Fruit fly (Drosophila melanogaster): ENCODE measurements around the gene CG9593.
A peak's percentile ranks its signal among the peaks of the same experiment; 100 is the strongest.

CG9593 gene

DNA sequence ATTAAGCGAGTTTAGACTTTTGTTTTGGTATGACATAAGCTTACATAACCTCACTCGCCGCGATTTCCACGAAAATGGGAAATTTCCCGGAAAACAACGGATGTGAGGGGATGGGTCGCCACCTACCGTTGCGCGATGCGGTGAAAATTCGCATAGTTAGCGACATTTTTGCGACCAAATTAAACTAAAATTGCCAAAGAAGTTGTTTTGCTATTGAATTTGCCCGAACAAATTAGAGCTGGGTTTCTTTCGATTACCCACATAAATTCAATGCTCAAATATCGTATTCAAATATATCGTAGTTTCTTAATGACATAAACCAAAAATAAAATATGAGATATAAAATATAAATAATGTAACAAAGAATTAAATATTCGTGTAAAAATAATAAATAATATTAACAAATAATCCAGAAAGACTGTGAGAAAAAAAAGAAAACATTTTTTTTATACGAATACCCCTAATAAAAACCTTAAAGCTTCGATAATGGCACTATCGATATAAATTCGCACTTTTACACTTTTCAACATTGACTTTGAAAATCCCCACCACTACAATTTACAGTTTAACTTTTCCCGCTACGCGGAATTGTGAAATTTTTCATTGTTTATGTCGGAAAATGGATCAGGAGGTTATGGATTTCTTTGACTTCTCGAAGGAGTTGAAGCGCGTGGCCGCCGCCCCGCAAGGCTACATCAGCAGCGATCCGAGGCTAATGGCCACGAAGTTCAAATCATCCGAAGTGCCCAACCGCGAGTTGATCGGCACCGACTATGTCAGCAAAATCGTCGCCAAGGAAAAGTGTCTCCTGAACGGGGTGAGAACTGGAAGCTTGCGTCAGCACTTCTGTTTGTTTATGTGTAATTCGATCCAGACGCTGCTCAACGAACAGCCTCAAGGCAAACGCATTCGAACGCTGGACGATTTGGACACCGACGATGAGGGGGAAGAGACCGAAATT, 35.1 kb downstream of the CG9593 start, which contains the start of the genes ND-23 and spn-E (continued):
- TF ChIP-seq CG11456 (GFP tag; IDR thresholded peaks at IDR 0.05): no peak
- TF ChIP-seq CG43689 (GFP tag; IDR thresholded peaks at IDR 0.05): no peak
- no peak for TF ChIP-seq gro (GFP tag; optimal IDR thresholded peaks at IDR 0.05)
- peak; percentile 33 for TF ChIP-seq sens (GFP tag)
- TF ChIP-seq CG8924 (tag; optimal IDR thresholded peaks at IDR 0.05): peak; percentile 54
- peak; percentile 87 for TF ChIP-seq CG13287 (GFP tag; IDR thresholded peaks at IDR 0.05; ENCODE audit: partially characterized antibody)
- TF ChIP-seq kah (GFP tag; optimal IDR thresholded peaks at IDR 0.05): no peak
- TF ChIP-seq pb (GFP tag; optimal IDR thresholded peaks at IDR 0.05): no peak
- TF ChIP-seq NK7.1 (GFP tag; optimal IDR thresholded peaks at IDR 0.05): no peak
- TF ChIP-seq CG2712 (tag; optimal IDR thresholded peaks at IDR 0.05): peak; percentile 83
- peak; percentile 76 for TF ChIP-seq CG2116 (GFP tag; optimal IDR thresholded peaks at IDR 0.05)
- no peak for TF ChIP-seq ATbp (GFP tag; optimal IDR thresholded peaks at IDR 0.05)
- TF ChIP-seq CG17328 (GFP tag; IDR thresholded peaks at IDR 0.05): peak; percentile 51; the same call in 1 of the 2 replicates
- peak; percentile 61 for TF ChIP-seq Ptx1 (GFP tag; IDR thresholded peaks at IDR 0.05)
- no peak for TF ChIP-seq esg (GFP tag; conservative IDR thresholded peaks at IDR 0.05)
- TF ChIP-seq Elba2 (GFP tag; optimal IDR thresholded peaks at IDR 0.05): no peak
- no peak for TF ChIP-seq ewg (GFP tag; optimal IDR thresholded peaks at IDR 0.05)
- no peak for TF ChIP-seq ara (GFP tag; IDR thresholded peaks at IDR 0.05)
- TF ChIP-seq nmo (GFP tag; optimal IDR thresholded peaks at IDR 0.05): peak; percentile 81
- TF ChIP-seq pros (GFP tag; optimal IDR thresholded peaks at IDR 0.05): no peak
- no peak for TF ChIP-seq Lhr (GFP tag; optimal IDR thresholded peaks at IDR 0.05)
- peak; percentile 69 for TF ChIP-seq E2f1 (GFP tag; IDR thresholded peaks at IDR 0.05)
- TF ChIP-seq da (GFP tag; optimal IDR thresholded peaks at IDR 0.05): no peak
- TF ChIP-seq dan (GFP tag; IDR thresholded peaks at IDR 0.05): no peak
- TF ChIP-seq gsb (GFP tag; IDR thresholded peaks at IDR 0.05): no peak
- peak; percentile 64 for TF ChIP-seq CG30403 (GFP tag; optimal IDR thresholded peaks at IDR 0.05)
- TF ChIP-seq Adf1 (GFP tag; IDR thresholded peaks at IDR 0.05): peak; percentile 24; the same call in 1 of the 2 replicates
- peak; percentile 42; the same call in 1 of the 3 replicates for TF ChIP-seq Opbp (GFP tag; IDR thresholded peaks at IDR 0.05; ENCODE audit: partially characterized antibody)
- no peak for TF ChIP-seq Kr (GFP tag; optimal IDR thresholded peaks at IDR 0.05)
- no peak for TF ChIP-seq CG16815 (GFP tag; optimal IDR thresholded peaks at IDR 0.05)
- TF ChIP-seq Deaf1 (tag; optimal IDR thresholded peaks at IDR 0.05): no peak
- TF ChIP-seq chif (GFP tag; optimal IDR thresholded peaks at IDR 0.05): no peak
- no peak for TF ChIP-seq ems (GFP tag; optimal IDR thresholded peaks at IDR 0.05)
- no peak for TF ChIP-seq scrt (GFP tag; optimal IDR thresholded peaks at IDR 0.05)
- TF ChIP-seq CG4424 (GFP tag; optimal IDR thresholded peaks at IDR 0.05): peak; percentile 66
- no peak for TF ChIP-seq nom (GFP tag; optimal IDR thresholded peaks at IDR 0.05)
- peak; percentile 62; the same call in 1 of the 2 replicates for TF ChIP-seq Rfx (GFP tag; IDR thresholded peaks at IDR 0.05)
- no peak for TF ChIP-seq ac (GFP tag; optimal IDR thresholded peaks at IDR 0.05)
- no peak for TF ChIP-seq stc (GFP tag; IDR thresholded peaks at IDR 0.05)
- no peak for TF ChIP-seq CG16863 (GFP tag; optimal IDR thresholded peaks at IDR 0.05)
- no peak for TF ChIP-seq CG6254 (GFP tag; optimal IDR thresholded peaks at IDR 0.05)
- peak; percentile 57; the same call in 1 of the 2 replicates for TF ChIP-seq CG6689 (GFP tag; IDR thresholded peaks at IDR 0.05)
- TF ChIP-seq H15 (GFP tag; IDR thresholded peaks at IDR 0.05): no peak
- peak; percentile 77 for TF ChIP-seq CG16813 (GFP tag; IDR thresholded peaks at IDR 0.05; ENCODE audit: partially characterized antibody)
- TF ChIP-seq pfk (GFP tag; optimal IDR thresholded peaks at IDR 0.05): no peak
- TF ChIP-seq fd3F (GFP tag; optimal IDR thresholded peaks at IDR 0.05): peak; percentile 13
- TF ChIP-seq Xrp1 (GFP tag; IDR thresholded peaks at IDR 0.05): peak; percentile 55; the same call in 1 of the 2 replicates
- no peak; the same call in 2 of the 3 replicates for TF ChIP-seq croc (GFP tag; conservative IDR thresholded peaks at IDR 0.05)
- no peak for TF ChIP-seq cas (GFP tag; IDR thresholded peaks at IDR 0.05)
- TF ChIP-seq CTCF (GFP tag; optimal IDR thresholded peaks at IDR 0.05): no peak
